Fruit fly (Drosophila melanogaster): Measurements from ENCODE around the gene CG13295.

The CG13295 gene

dm6 chr3L:6085988-6086387 lies 10.9 kb upstream of the CG13295 start (continued):
- TF ChIP-seq Hmr (GFP tag; optimal IDR thresholded peaks at IDR 0.05): peak; percentile 38
- no peak for TF ChIP-seq Dll (GFP tag; IDR thresholded peaks at IDR 0.05; ENCODE audit: partially characterized antibody)
- no peak for TF ChIP-seq CG12769 (tag; optimal IDR thresholded peaks at IDR 0.05)
- no peak for TF ChIP-seq D19A (tag; optimal IDR thresholded peaks at IDR 0.05)
- TF ChIP-seq CG11696 (GFP tag; IDR thresholded peaks at IDR 0.05): no peak
- no peak for TF ChIP-seq nerfin-2 (GFP tag; IDR thresholded peaks at IDR 0.05; ENCODE audit: partially characterized antibody)
- TF ChIP-seq nom (GFP tag; optimal IDR thresholded peaks at IDR 0.05): no peak
- TF ChIP-seq Sry-β (GFP tag; optimal IDR thresholded peaks at IDR 0.05): no peak
- TF ChIP-seq kni (GFP tag; optimal IDR thresholded peaks at IDR 0.05): no peak
- no peak for TF ChIP-seq CG18011 (GFP tag; optimal IDR thresholded peaks at IDR 0.05)
- peak; percentile 3 for TF ChIP-seq Dip3 (GFP tag; optimal IDR thresholded peaks at IDR 0.05)
- TF ChIP-seq Sin3A (optimal IDR thresholded peaks at IDR 0.05): no peak
- TF ChIP-seq CG9817 (tag; optimal IDR thresholded peaks at IDR 0.05): peak; percentile 45
- no peak for TF ChIP-seq prd (optimal IDR thresholded peaks at IDR 0.05)
- TF ChIP-seq prd (GFP tag; IDR thresholded peaks at IDR 0.05): peak; percentile 45; the same call in 1 of the 3 replicates
- TF ChIP-seq ci (GFP tag; IDR thresholded peaks at IDR 0.05): no peak
- no peak for TF ChIP-seq CG8359 (GFP tag; optimal IDR thresholded peaks at IDR 0.05; ENCODE audit: borderline replicate concordance)
- TF ChIP-seq CG14710 (tag; optimal IDR thresholded peaks at IDR 0.05): no peak
- no peak for TF ChIP-seq chn (GFP tag; optimal IDR thresholded peaks at IDR 0.05)
- TF ChIP-seq Taf1 (GFP tag; IDR thresholded peaks at IDR 0.05): no peak
- TF ChIP-seq Ets65A (GFP tag): peak; percentile 70
- TF ChIP-seq B-H1 (GFP tag; IDR thresholded peaks at IDR 0.05): no peak
- TF ChIP-seq CG32772 (GFP tag; IDR thresholded peaks at IDR 0.05): no peak
- no peak for TF ChIP-seq gcm2 (GFP tag; optimal IDR thresholded peaks at IDR 0.05)
- no peak for TF ChIP-seq ac (GFP tag; optimal IDR thresholded peaks at IDR 0.05)
- TF ChIP-seq CG9437 (GFP tag; optimal IDR thresholded peaks at IDR 0.05): no peak
- no peak for TF ChIP-seq CG12744 (GFP tag; optimal IDR thresholded peaks at IDR 0.05)
- TF ChIP-seq mam (GFP tag; optimal IDR thresholded peaks at IDR 0.05): peak; percentile 47
- TF ChIP-seq unc-4 (GFP tag; IDR thresholded peaks at IDR 0.05; ENCODE audit: partially characterized antibody): no peak
- TF ChIP-seq ssp (GFP tag; IDR thresholded peaks at IDR 0.05): no peak
- peak; percentile 23 for TF ChIP-seq CG9727 (GFP tag; optimal IDR thresholded peaks at IDR 0.05)
- TF ChIP-seq Dfd (GFP tag; optimal IDR thresholded peaks at IDR 0.05): no peak
- no peak for TF ChIP-seq bigmax (GFP tag; optimal IDR thresholded peaks at IDR 0.05)
- no peak for TF ChIP-seq tna (GFP tag; IDR thresholded peaks at IDR 0.05; ENCODE audit: partially characterized antibody)
- TF ChIP-seq CG4730 (GFP tag; IDR thresholded peaks at IDR 0.05): no peak
- no peak for TF ChIP-seq slou (GFP tag; optimal IDR thresholded peaks at IDR 0.05)
- TF ChIP-seq CG12219 (GFP tag; optimal IDR thresholded peaks at IDR 0.05): no peak
- TF ChIP-seq Atf-2 (GFP tag; optimal IDR thresholded peaks at IDR 0.05): no peak
- 0 out of 2 replicates have a peak, but pooled peaks have one; percentile 11 for TF ChIP-seq CG31441 (GFP tag; IDR thresholded peaks at IDR 0.05)
- peak; percentile 7 for TF ChIP-seq Antp (GFP tag; optimal IDR thresholded peaks at IDR 0.05)
- TF ChIP-seq vfl (GFP tag; optimal IDR thresholded peaks at IDR 0.05): no peak
- no peak for TF ChIP-seq CG10979 (tag; optimal IDR thresholded peaks at IDR 0.05)
- TF ChIP-seq HHEX (GFP tag; optimal IDR thresholded peaks at IDR 0.05): no peak
- no peak for TF ChIP-seq jigr1 (GFP tag; IDR thresholded peaks at IDR 0.05)
- no peak for TF ChIP-seq CG16813 (GFP tag; IDR thresholded peaks at IDR 0.05; ENCODE audit: partially characterized antibody)
- TF ChIP-seq croc (GFP tag; conservative IDR thresholded peaks at IDR 0.05): peak; percentile 44; the same call in 1 of the 3 replicates
- no peak for TF ChIP-seq ranshi (GFP tag; IDR thresholded peaks at IDR 0.05)
- no peak for TF ChIP-seq lola (GFP tag; optimal IDR thresholded peaks at IDR 0.05)
- TF ChIP-seq Dp (GFP tag; optimal IDR thresholded peaks at IDR 0.05): no peak
- peak; percentile 10 for TF ChIP-seq CG17385 (GFP tag; optimal IDR thresholded peaks at IDR 0.05)
- no peak for TF ChIP-seq CG11695 (GFP tag; IDR thresholded peaks at IDR 0.05)
- no peak for TF ChIP-seq usp (GFP tag; optimal IDR thresholded peaks at IDR 0.05)
